Fruit fly (Drosophila melanogaster) whole organism, embryonic: ENCODE results near the gene CG31174.

Experiments
- B-H1 ChIP-seq: fragments of 200-800 bp; sonication (Bioruptor generic); IDR thresholded peaks from 3 replicates; pipeline ENCODE4 v1.3.6; 2022; ENCODE audit warnings: missing biosample characterization, missing genetic modification characterization
- CG11247 ChIP-seq: fragments of 200-800 bp; sonication (Bioruptor generic); IDR thresholded peaks from 2 replicates; pipeline ENCODE4 v1.3.6; 2022; ENCODE audit warnings: missing biosample characterization, missing genetic modification characterization
- CG11456 ChIP-seq: fragments of 200-800 bp; sonication (Bioruptor generic); IDR thresholded peaks from 3 replicates; pipeline ENCODE4 v1.3.6; 2022; ENCODE audit warnings: missing biosample characterization, missing genetic modification characterization
- CG11695 ChIP-seq: fragments of 200-800 bp; sonication (Bioruptor generic); IDR thresholded peaks from 3 replicates; pipeline ENCODE4 v1.3.6; 2022; ENCODE audit warnings: missing biosample characterization, missing genetic modification characterization
- CG12155 ChIP-seq: fragments of 200-800 bp; sonication (Bioruptor generic); optimal IDR thresholded peaks from 3 replicates; lab custom pipeline; 2016; ENCODE audit warnings: missing biosample characterization, missing genetic modification characterization
- CG13424 ChIP-seq: fragments of 200-800 bp; sonication (Bioruptor generic); optimal IDR thresholded peaks from 2 replicates; lab custom pipeline; 2019; ENCODE audit warnings: missing biosample characterization, mild to moderate bottlenecking, missing genetic modification characterization, moderate library complexity
- CG1529 ChIP-seq: fragments of 200-800 bp; sonication (Bioruptor generic); optimal IDR thresholded peaks from 3 replicates; lab custom pipeline; 2018; ENCODE audit warnings: missing biosample characterization, missing genetic modification characterization
- CG1602 ChIP-seq: fragments of 200-800 bp; sonication (Bioruptor generic); optimal IDR thresholded peaks from 3 replicates; lab custom pipeline; 2016; ENCODE audit warnings: missing biosample characterization, missing genetic modification characterization
- CG18011 ChIP-seq: fragments of 200-800 bp; sonication (Bioruptor generic); optimal IDR thresholded peaks from 2 replicates; lab custom pipeline; 2017; ENCODE audit warnings: missing biosample characterization, missing genetic modification characterization, mild to moderate bottlenecking, moderate library complexity, missing genotype
- CG18619 ChIP-seq: fragments of 200-800 bp; sonication (Bioruptor generic); optimal IDR thresholded peaks from 3 replicates; lab custom pipeline; 2017; ENCODE audit warnings: missing biosample characterization, mild to moderate bottlenecking, missing genetic modification characterization
- CG30020 ChIP-seq: fragments of 200-800 bp; optimal IDR thresholded peaks from 2 replicates; lab custom pipeline; 2019; ENCODE audit warnings: missing biosample characterization, mild to moderate bottlenecking, missing genetic modification characterization, moderate library complexity
- CG30431 ChIP-seq: fragments of 200-800 bp; sonication (Bioruptor generic); optimal IDR thresholded peaks from 2 replicates; lab custom pipeline; 2017; ENCODE audit warnings: missing biosample characterization, missing genetic modification characterization
- CG31224 ChIP-seq: fragments of 200-800 bp; sonication (Bioruptor generic); IDR thresholded peaks from 2 replicates; pipeline ENCODE4 v1.3.6; 2022; ENCODE audit warnings: missing biosample characterization, missing genetic modification characterization
- CG3407 ChIP-seq: fragments of 200-800 bp; sonication (Bioruptor generic); optimal IDR thresholded peaks from 2 replicates; lab custom pipeline; 2018; ENCODE audit warnings: missing biosample characterization, mild to moderate bottlenecking, missing genetic modification characterization
- CG4404 ChIP-seq: fragments of 200-800 bp; sonication (Bioruptor generic); IDR thresholded peaks from 2 replicates; pipeline ENCODE4 v1.3.6; 2022; ENCODE audit warnings: missing biosample characterization, missing genetic modification characterization
- CG4730 ChIP-seq: fragments of 200-800 bp; sonication (Bioruptor generic); IDR thresholded peaks from 2 replicates; pipeline ENCODE4 v1.3.6; 2022; ENCODE audit warnings: missing biosample characterization, missing genetic modification characterization
- CG6175 ChIP-seq: fragments of 200-800 bp; sonication (Bioruptor generic); IDR thresholded peaks from 3 replicates; pipeline ENCODE4 v1.3.6; 2022; ENCODE audit warnings: missing biosample characterization, missing genetic modification characterization
- CG6254 ChIP-seq: fragments of 200-800 bp; sonication (Bioruptor generic); optimal IDR thresholded peaks from 3 replicates; lab custom pipeline; 2017; ENCODE audit warnings: mild to moderate bottlenecking, missing biosample characterization, missing genetic modification reagents, missing genetic modification characterization
- CG7928 ChIP-seq: fragments of 200-800 bp; sonication (Bioruptor generic); optimal IDR thresholded peaks from 2 replicates; lab custom pipeline; 2017; ENCODE audit warnings: missing biosample characterization, mild to moderate bottlenecking, missing genetic modification characterization
- CG9817 ChIP-seq: fragments of 200-800 bp; sonication (Bioruptor generic); optimal IDR thresholded peaks from 2 replicates; lab custom pipeline; 2018; ENCODE audit warnings: missing biosample characterization, mild to moderate bottlenecking, missing genetic modification characterization, moderate library complexity
- D19B ChIP-seq: fragments of 200-800 bp; sonication (Bioruptor generic); optimal IDR thresholded peaks from 2 replicates; lab custom pipeline; 2017; ENCODE audit warnings: missing biosample characterization, mild to moderate bottlenecking, missing genetic modification characterization
- Dad ChIP-seq: fragments of 200-800 bp; sonication (Bioruptor generic); optimal IDR thresholded peaks from 3 replicates; lab custom pipeline; 2016; ENCODE audit warnings: missing biosample characterization, missing genetic modification characterization
- Dip2 ChIP-seq: fragments of 200-800 bp; sonication (Bioruptor generic); IDR thresholded peaks from 2 replicates; pipeline ENCODE4 v1.3.6; 2022; ENCODE audit warnings: missing biosample characterization, missing genetic modification characterization
- GATAe ChIP-seq: fragments of 200-800 bp; sonication (Bioruptor generic); conservative IDR thresholded peaks from 2 replicates; pipeline ENCODE4 v1.3.6; 2022; ENCODE audit warnings: missing biosample characterization, missing genetic modification characterization
- Hand ChIP-seq: fragments of 200-800 bp; sonication (Bioruptor generic); optimal IDR thresholded peaks from 2 replicates; lab custom pipeline; 2017; ENCODE audit warnings: mild to moderate bottlenecking, missing biosample characterization, missing genetic modification reagents, missing genetic modification characterization
- Hey ChIP-seq: fragments of 200-800 bp; sonication (Bioruptor generic); optimal IDR thresholded peaks from 3 replicates; lab custom pipeline; 2018; ENCODE audit warnings: missing biosample characterization, mild to moderate bottlenecking, missing genetic modification characterization
- Mrtf ChIP-seq: fragments of 200-800 bp; sonication (Bioruptor generic); IDR thresholded peaks from 3 replicates; pipeline ENCODE4 v1.3.6; 2022; ENCODE audit warnings: missing biosample characterization, missing genetic modification characterization
- Nf-YB ChIP-seq: fragments of 200-800 bp; sonication (Bioruptor generic); optimal IDR thresholded peaks from 3 replicates; lab custom pipeline; 2019; ENCODE audit warnings: missing biosample characterization, mild to moderate bottlenecking, missing genetic modification characterization, moderate library complexity
- Opbp ChIP-seq: fragments of 200-800 bp; sonication (Bioruptor generic); IDR thresholded peaks from 3 replicates; pipeline ENCODE4 v1.3.6; 2022; ENCODE audit warnings: missing biosample characterization, missing genetic modification characterization; ENCODE audit not compliant: partially characterized antibody
- Spps ChIP-seq: fragments of 200-800 bp; sonication (Bioruptor generic); optimal IDR thresholded peaks from 2 replicates; lab custom pipeline; 2018; ENCODE audit warnings: missing biosample characterization, mild to moderate bottlenecking, missing genetic modification characterization
- al ChIP-seq: fragments of 200-800 bp; sonication (Bioruptor generic); IDR thresholded peaks from 2 replicates; pipeline ENCODE4 v1.3.6; 2022; ENCODE audit warnings: missing biosample characterization, missing genetic modification characterization
- cas ChIP-seq: fragments of 200-800 bp; sonication (Bioruptor generic); IDR thresholded peaks from 2 replicates; pipeline ENCODE4 v1.3.6; 2022; ENCODE audit warnings: missing biosample characterization, missing genetic modification characterization
- croc ChIP-seq: fragments of 200-800 bp; sonication (Bioruptor generic); conservative IDR thresholded peaks from 3 replicates; pipeline ENCODE4 v1.3.6; 2022; ENCODE audit warnings: missing biosample characterization, missing genetic modification characterization
- cwo ChIP-seq: fragments of 200-800 bp; sonication (Bioruptor generic); optimal IDR thresholded peaks from 3 replicates; lab custom pipeline; 2017; ENCODE audit warnings: missing biosample characterization, missing genetic modification characterization, mild to moderate bottlenecking, moderate library complexity, missing genetic modification reagents
- en ChIP-seq: fragments of 200-800 bp; sonication (Bioruptor generic); optimal IDR thresholded peaks from 2 replicates; lab custom pipeline; 2016; ENCODE audit warnings: missing biosample characterization, missing genetic modification characterization
- eve ChIP-seq, 2 experiments: fragments of >200 bp; optimal IDR thresholded peaks; 2 replicates each; lab custom pipeline; 2017; ENCODE audit warnings: missing biosample characterization in 2 of 2, missing genetic modification characterization in 2 of 2
- fu2 ChIP-seq: fragments of 200-800 bp; sonication (Bioruptor generic); optimal IDR thresholded peaks from 2 replicates; lab custom pipeline; 2016; ENCODE audit warnings: missing biosample characterization, missing genetic modification characterization
- gem ChIP-seq: fragments of 200-800 bp; sonication (Bioruptor generic); optimal IDR thresholded peaks from 2 replicates; lab custom pipeline; 2019; ENCODE audit warnings: missing biosample characterization, mild to moderate bottlenecking, missing genetic modification characterization, moderate library complexity
- jing ChIP-seq: fragments of 200-800 bp; sonication (Bioruptor generic); optimal IDR thresholded peaks from 2 replicates; lab custom pipeline; 2018; ENCODE audit warnings: missing biosample characterization, mild to moderate bottlenecking, missing genetic modification characterization
- mam ChIP-seq: fragments of 200-800 bp; sonication (Bioruptor generic); optimal IDR thresholded peaks from 3 replicates; lab custom pipeline; 2016; ENCODE audit warnings: missing biosample characterization, missing genetic modification characterization
- mirr ChIP-seq: fragments of 200-800 bp; sonication (Bioruptor generic); optimal IDR thresholded peaks from 3 replicates; lab custom pipeline; 2018; ENCODE audit warnings: missing biosample characterization, mild to moderate bottlenecking, missing genetic modification characterization
- peb ChIP-seq: fragments of 200-800 bp; sonication (Bioruptor generic); IDR thresholded peaks from 2 replicates; pipeline ENCODE4 v1.3.6; 2022; ENCODE audit warnings: missing biosample characterization, missing genetic modification characterization
- pita ChIP-seq: fragments of 200-800 bp; sonication (Bioruptor generic); optimal IDR thresholded peaks from 2 replicates; lab custom pipeline; 2017; ENCODE audit warnings: missing biosample characterization, mild to moderate bottlenecking, missing genetic modification characterization
- pzg ChIP-seq: fragments of 200-800 bp; sonication (Bioruptor generic); optimal IDR thresholded peaks from 3 replicates; lab custom pipeline; 2018; ENCODE audit warnings: missing biosample characterization, mild to moderate bottlenecking, missing genetic modification characterization, moderate library complexity
- schlank ChIP-seq: fragments of 200-800 bp; sonication (Bioruptor generic); optimal IDR thresholded peaks from 2 replicates; lab custom pipeline; 2018; ENCODE audit warnings: missing biosample characterization, mild to moderate bottlenecking, missing genetic modification characterization
- sd ChIP-seq: fragments of 200-800 bp; sonication (Bioruptor generic); optimal IDR thresholded peaks from 3 replicates; lab custom pipeline; 2018; ENCODE audit warnings: missing biosample characterization, mild to moderate bottlenecking, missing genetic modification characterization, moderate library complexity
- seq ChIP-seq: fragments of 200-800 bp; sonication (Bioruptor generic); IDR thresholded peaks from 2 replicates; pipeline ENCODE4 v1.3.6; 2022; ENCODE audit warnings: missing biosample characterization, missing genetic modification characterization
- slbo ChIP-seq: fragments of 200-800 bp; sonication (Bioruptor generic); IDR thresholded peaks from 2 replicates; pipeline ENCODE4 v1.3.6; 2022; ENCODE audit warnings: missing biosample characterization, missing genetic modification characterization
- sob ChIP-seq: fragments of 200-800 bp; sonication (Bioruptor generic); IDR thresholded peaks from 2 replicates; pipeline ENCODE4 v1.3.6; 2022; ENCODE audit warnings: missing biosample characterization, missing genetic modification characterization
- stwl ChIP-seq: fragments of 200-800 bp; sonication (Bioruptor generic); optimal IDR thresholded peaks from 3 replicates; lab custom pipeline; 2018; ENCODE audit warnings: missing biosample characterization, mild to moderate bottlenecking, missing genetic modification characterization, moderate library complexity
- tin ChIP-seq: fragments of 200-800 bp; sonication (Bioruptor generic); optimal IDR thresholded peaks from 3 replicates; lab custom pipeline; 2016; ENCODE audit warnings: missing biosample characterization, missing genetic modification characterization

Gene CG31174

dm6 chr3R:21849988-21850460 is 19.3 kb downstream of the CG31174 start:
- peak in 1 of 2 experiments; percentile 77 for TF ChIP-seq eve (GFP tag; optimal IDR thresholded peaks at IDR 0.05; lab: Kevin White, UChicago)
- peak; percentile 20 for TF ChIP-seq CG3407
- TF ChIP-seq mirr (GFP tag; lab: Kevin White, UChicago), result no peak
- TF ChIP-seq schlank (tag; lab: Kevin White, UChicago), result no peak
- TF ChIP-seq D19B (GFP tag; lab: Kevin White, UChicago), result no peak
- 0 out of 3 replicates have a peak, but pooled peaks have one; percentile 40 for TF ChIP-seq Mrtf (GFP tag; lab: Robert Waterston, UW)
- TF ChIP-seq fu2 (GFP tag; lab: Kevin White, UChicago), result no peak
- TF ChIP-seq CG11456 (GFP tag; lab: Robert Waterston, UW), result no peak
- 0 out of 3 replicates have a peak, but pooled peaks have one; percentile 25 for TF ChIP-seq CG11695
- no peak for TF ChIP-seq pzg (GFP tag; lab: Kevin White, UChicago)
- TF ChIP-seq CG4404 (GFP tag; lab: Robert Waterston, UW), result 0 out of 2 replicates have a peak, but pooled peaks have one; percentile 40
- peak; percentile 21 for TF ChIP-seq CG18619 (GFP tag; lab: Kevin White, UChicago)
- no peak for TF ChIP-seq CG4730 (GFP tag; lab: Robert Waterston, UW)
- TF ChIP-seq seq (GFP tag; lab: Robert Waterston, UW), result no peak
- TF ChIP-seq CG18011 (GFP tag; lab: Kevin White, UChicago), result no peak
- peak; percentile 19 for TF ChIP-seq CG1529
- TF ChIP-seq CG30431, result peak; percentile 47
- no peak for TF ChIP-seq CG9817
- no peak for TF ChIP-seq CG7928 (GFP tag; lab: Kevin White, UChicago)
- no peak for TF ChIP-seq Spps (tag; lab: Kevin White, UChicago)
- peak; percentile 50 for TF ChIP-seq sd (tag; lab: Kevin White, UChicago)
- TF ChIP-seq tin (GFP tag; lab: Kevin White, UChicago), result no peak
- TF ChIP-seq en (GFP tag; lab: Kevin White, UChicago), result no peak
- no peak for TF ChIP-seq Opbp (GFP tag; lab: Robert Waterston, UW)
- TF ChIP-seq Dip2 (GFP tag; lab: Robert Waterston, UW), result no peak
- TF ChIP-seq croc (GFP tag; lab: Robert Waterston, UW), result peak; percentile 45; the same call in 1 of the 3 replicates
- peak; percentile 57 for TF ChIP-seq CG13424
- peak; percentile 16; the same call in 1 of the 3 replicates for TF ChIP-seq B-H1 (GFP tag; lab: Robert Waterston, UW)
- TF ChIP-seq Hey (tag; lab: Kevin White, UChicago), result no peak
- TF ChIP-seq peb (GFP tag; lab: Robert Waterston, UW), result no peak
- peak; percentile 20 for TF ChIP-seq mam (GFP tag; lab: Kevin White, UChicago)
- TF ChIP-seq Hand (GFP tag; lab: Kevin White, UChicago), result no peak
- no peak for TF ChIP-seq GATAe
- no peak for TF ChIP-seq CG11247
- peak; percentile 22 for TF ChIP-seq Dad (GFP tag; lab: Kevin White, UChicago)
- peak; percentile 53; the same call in 1 of the 2 replicates for TF ChIP-seq sob (GFP tag; lab: Robert Waterston, UW)
- TF ChIP-seq CG31224, result no peak
- peak; percentile 46 for TF ChIP-seq CG12155 (GFP tag; lab: Kevin White, UChicago)
- no peak for TF ChIP-seq al (GFP tag; lab: Robert Waterston, UW)
- TF ChIP-seq CG6254 (GFP tag; lab: Kevin White, UChicago), result peak; percentile 15
- peak; percentile 23 for TF ChIP-seq cwo
- peak; percentile 49; the same call in 1 of the 3 replicates for TF ChIP-seq CG6175
- peak; percentile 49 for TF ChIP-seq slbo (GFP tag; lab: Robert Waterston, UW)
- TF ChIP-seq gem (tag; lab: Kevin White, UChicago), result peak; percentile 43
- TF ChIP-seq jing (GFP tag; lab: Kevin White, UChicago), result no peak
- no peak for TF ChIP-seq stwl
- TF ChIP-seq CG1602, result peak; percentile 0
- TF ChIP-seq pita (GFP tag; lab: Kevin White, UChicago), result no peak
- no peak for TF ChIP-seq CG30020 (tag; lab: Kevin White, UChicago)
- TF ChIP-seq Nf-YB (GFP tag; lab: Kevin White, UChicago), result no peak
- no peak for TF ChIP-seq cas (GFP tag; lab: Robert Waterston, UW)
